Worm (Caenorhabditis elegans) whole organism, young adult: ENCODE measurements around the gene F40H3.1.

Experiments used
- B0019.2 ChIP-seq: fragments of 200-800 bp; sonication (Bioruptor generic); conservative IDR thresholded peaks from 2 replicates; pipeline ENCODE4 v1.3.6; 2022; ENCODE audit warnings: missing genetic modification reagents, missing genetic modification characterization, missing compliant biosample characterization
- T07F8.4 ChIP-seq: sonication (generic microtip); optimal IDR thresholded peaks from 2 replicates; lab custom pipeline; 2016; ENCODE audit warnings: mild to moderate bottlenecking, missing genetic modification characterization, moderate library complexity, missing compliant biosample characterization
- ama-1 ChIP-seq, 3 experiments: fragments of 150-350 bp in 1 of 3; sonication (generic microtip) in 2 of 3; optimal IDR thresholded peaks; 2 replicates each; lab custom pipeline; 2014 to 2018; ENCODE audit warnings: missing biosample characterization in 2 of 3, missing genetic modification characterization in 2 of 3, missing genetic modification reagents in 2 of 3
- atf-7 ChIP-seq: sonication (generic microtip); optimal IDR thresholded peaks from 2 replicates; lab custom pipeline; 2017; ENCODE audit warnings: mild to moderate bottlenecking, missing genetic modification characterization, missing compliant biosample characterization
- chd-7 ChIP-seq: sonication (generic microtip); optimal IDR thresholded peaks from 2 replicates; lab custom pipeline; 2016; ENCODE audit warnings: mild to moderate bottlenecking, missing genetic modification characterization, moderate library complexity, missing compliant biosample characterization
- gei-17 ChIP-seq: fragments of 200-800 bp; sonication (Bioruptor generic); optimal IDR thresholded peaks from 2 replicates; lab custom pipeline; 2018; ENCODE audit warnings: mild to moderate bottlenecking, missing genetic modification characterization, missing compliant biosample characterization
- lin-40 ChIP-seq: sonication (generic microtip); optimal IDR thresholded peaks from 2 replicates; lab custom pipeline; 2016; ENCODE audit warnings: missing genetic modification characterization, mild to moderate bottlenecking, missing compliant biosample characterization, missing genotype, missing genetic modification reagents
- nfyb-1 ChIP-seq: fragments of 200-800 bp; sonication (Bioruptor generic); IDR thresholded peaks from 2 replicates; pipeline ENCODE4 v1.3.6; 2022; ENCODE audit warnings: missing genetic modification reagents, missing genetic modification characterization, missing compliant biosample characterization

- TF ChIP-seq nfyb-1 (no peak), ama-1 (optimal IDR thresholded peaks at IDR 0.05; lab: Kevin White, UChicago) (no peak), ama-1 (GFP tag; optimal IDR thresholded peaks at IDR 0.05; lab: Kevin White, UChicago) (no peak), gei-17 (no peak), atf-7 (no peak), chd-7 (tag; lab: Kevin White, UChicago) (no peak), T07F8.4 (tag; lab: Kevin White, UChicago) (no peak), lin-40 (no peak), B0019.2 (GFP tag; lab: Robert Waterston, UW) (no peak)
These were observed 21.5 kb upstream of the F40H3.1 start for ce11 chrII:6158111-6158510.
